Worm (Caenorhabditis elegans) whole organism, late embryonic: ENCODE results near the gene peli-1.

ENCODE experiments used
- K02D7.2 ChIP-seq: sonication (generic microtip); optimal IDR thresholded peaks from 2 replicates; lab custom pipeline; 2017; ENCODE audit warnings: mild to moderate bottlenecking, missing genetic modification characterization, missing compliant biosample characterization
- ama-1 ChIP-seq: fragments of 150-350 bp; optimal IDR thresholded peaks from 2 replicates; lab custom pipeline; 2014
- ceh-31 ChIP-seq: sonication (generic microtip); optimal IDR thresholded peaks from 2 replicates; lab custom pipeline; 2016; ENCODE audit warnings: missing genetic modification characterization, missing compliant biosample characterization
- dve-1 ChIP-seq: sonication (generic microtip); optimal IDR thresholded peaks from 2 replicates; lab custom pipeline; 2017; ENCODE audit warnings: antibody characterized with exemption, mild to moderate bottlenecking, missing genetic modification characterization, missing compliant biosample characterization
- lim-6 ChIP-seq: sonication (generic microtip); optimal IDR thresholded peaks from 2 replicates; lab custom pipeline; 2016; ENCODE audit warnings: missing genetic modification characterization, missing compliant biosample characterization
- madf-2 ChIP-seq: sonication (generic microtip); optimal IDR thresholded peaks from 2 replicates; lab custom pipeline; 2017; ENCODE audit warnings: missing genetic modification characterization, missing compliant biosample characterization
- nfya-1 ChIP-seq: sonication (generic microtip); optimal IDR thresholded peaks from 2 replicates; lab custom pipeline; 2017; ENCODE audit warnings: missing genetic modification characterization, mild to moderate bottlenecking, missing compliant biosample characterization, antibody characterized with exemption, moderate library complexity
- nhr-11 ChIP-seq: fragments of 150-350 bp; optimal IDR thresholded peaks from 2 replicates; lab custom pipeline; 2014; ENCODE audit warnings: missing biosample characterization, missing genetic modification characterization
- pha-4 ChIP-seq: fragments of 150-350 bp; optimal IDR thresholded peaks from 2 replicates; lab custom pipeline; 2018; ENCODE audit warnings: missing biosample characterization, missing genetic modification reagents, missing genetic modification characterization
- pqm-1 ChIP-seq: sonication (generic microtip); optimal IDR thresholded peaks from 2 replicates; lab custom pipeline; 2016; ENCODE audit warnings: missing genetic modification characterization, missing compliant biosample characterization
- tbx-2 ChIP-seq: sonication (generic microtip); optimal IDR thresholded peaks from 2 replicates; lab custom pipeline; 2016; ENCODE audit warnings: missing genetic modification characterization, missing compliant biosample characterization

ce11 chrV:5746237-5746636 lies 40.6 kb downstream of the peli-1 start:
- TF ChIP-seq nhr-11 (no peak), pha-4 (tag; lab: Kevin White, UChicago) (no peak), ceh-31 (no peak), pqm-1 (tag; lab: Kevin White, UChicago) (no peak), madf-2 (tag; lab: Kevin White, UChicago) (no peak), dve-1 (no peak), K02D7.2 (tag; lab: Kevin White, UChicago) (no peak), nfya-1 (no peak), tbx-2 (tag; lab: Kevin White, UChicago) (no peak), lim-6 (tag; lab: Kevin White, UChicago) (no peak), ama-1 (lab: Kevin White, UChicago) (no peak)
